Worm (Caenorhabditis elegans): ENCODE results near the gene mtm-9.

ce11 chrV:3759419-3759915, 16.1 kb downstream of the mtm-9 start, which contains the start of gene chk-1:
- TF ChIP-seq fkh-10 (GFP tag; optimal IDR thresholded peaks at IDR 0.05) = no peak
- no peak for TF ChIP-seq nhr-11 (tag; optimal IDR thresholded peaks at IDR 0.05)
- no peak for TF ChIP-seq ama-1 (optimal IDR thresholded peaks at IDR 0.05)
- TF ChIP-seq hlh-30 (tag; optimal IDR thresholded peaks at IDR 0.05; ENCODE audit: insufficient read depth) = no peak
- TF ChIP-seq tbx-2 (tag; optimal IDR thresholded peaks at IDR 0.05) = no peak
- TF ChIP-seq ztf-16 (tag; optimal IDR thresholded peaks at IDR 0.05) = no peak
- TF ChIP-seq ttx-3 (tag; optimal IDR thresholded peaks at IDR 0.05) = no peak
- TF ChIP-seq fkh-6 (tag; optimal IDR thresholded peaks at IDR 0.05) = no peak

Data from whole organism, late embryonic.